Worm (Caenorhabditis elegans) whole organism, mixed stage, embryonic: ENCODE data around the gene E04F6.4.
A peak's percentile ranks its signal among the peaks of the same experiment; 100 is the strongest.

Source experiments
- M03D4.4 ChIP-seq: sonication (generic microtip); optimal IDR thresholded peaks from 2 replicates; lab custom pipeline; 2017; ENCODE audit warnings: mild to moderate bottlenecking, missing genetic modification characterization, missing compliant biosample characterization
- bed-3 ChIP-seq: fragments of 200-800 bp; sonication (Bioruptor generic); optimal IDR thresholded peaks from 3 replicates; lab custom pipeline; 2018; ENCODE audit warnings: mild to moderate bottlenecking, missing genetic modification characterization, moderate library complexity, missing compliant biosample characterization
- blmp-1 ChIP-seq: fragments of 150-350 bp; optimal IDR thresholded peaks from 2 replicates; lab custom pipeline; 2014; ENCODE audit warnings: missing biosample characterization, missing genetic modification characterization
- ceh-39 ChIP-seq: fragments of 150-350 bp; optimal IDR thresholded peaks from 2 replicates; lab custom pipeline; 2014; ENCODE audit warnings: missing biosample characterization, missing genetic modification characterization
- ceh-43 ChIP-seq: fragments of 200-800 bp; sonication (Bioruptor generic); optimal IDR thresholded peaks from 2 replicates; lab custom pipeline; 2018; ENCODE audit warnings: mild to moderate bottlenecking, missing genetic modification characterization, moderate library complexity, missing compliant biosample characterization
- ceh-83 ChIP-seq: fragments of 200-800 bp; sonication (Bioruptor generic); optimal IDR thresholded peaks from 2 replicates; lab custom pipeline; 2018; ENCODE audit warnings: mild to moderate bottlenecking, missing genetic modification characterization, missing compliant biosample characterization
- ces-1 ChIP-seq: fragments of 150-350 bp; optimal IDR thresholded peaks from 2 replicates; lab custom pipeline; 2014; ENCODE audit warnings: missing biosample characterization, missing genetic modification reagents, missing genetic modification characterization
- cnd-1 ChIP-seq: fragments of 200-800 bp; sonication (Bioruptor generic); optimal IDR thresholded peaks from 2 replicates; lab custom pipeline; 2018; ENCODE audit warnings: mild to moderate bottlenecking, missing genetic modification characterization, missing compliant biosample characterization
- drap-1 ChIP-seq: fragments of 200-800 bp; sonication (Bioruptor generic); optimal IDR thresholded peaks from 3 replicates; lab custom pipeline; 2018; ENCODE audit warnings: mild to moderate bottlenecking, missing genetic modification characterization, missing compliant biosample characterization
- elt-1 ChIP-seq: sonication (generic microtip); optimal IDR thresholded peaks from 2 replicates; lab custom pipeline; 2017; ENCODE audit warnings: missing genetic modification characterization, mild to moderate bottlenecking, missing compliant biosample characterization, antibody characterized with exemption, moderate library complexity, borderline replicate concordance; ENCODE audit not compliant: insufficient read depth
- elt-3 ChIP-seq: fragments of 150-350 bp; optimal IDR thresholded peaks from 2 replicates; lab custom pipeline; 2014; ENCODE audit warnings: missing biosample characterization, missing genetic modification characterization
- flh-1 ChIP-seq: fragments of 200-800 bp; sonication (Bioruptor generic); optimal IDR thresholded peaks from 2 replicates; lab custom pipeline; 2018; ENCODE audit warnings: mild to moderate bottlenecking, missing genetic modification characterization, moderate library complexity, missing compliant biosample characterization
- ham-2 ChIP-seq: fragments of 200-800 bp; sonication (Bioruptor generic); optimal IDR thresholded peaks from 2 replicates; lab custom pipeline; 2018; ENCODE audit warnings: mild to moderate bottlenecking, missing genetic modification characterization, missing compliant biosample characterization
- hlh-1 ChIP-seq: fragments of 150-350 bp; optimal IDR thresholded peaks from 2 replicates; lab custom pipeline; 2014; ENCODE audit warnings: missing biosample characterization, missing genetic modification reagents, missing genetic modification characterization
- lin-13 ChIP-seq: fragments of 150-350 bp; optimal IDR thresholded peaks from 2 replicates; lab custom pipeline; 2014; ENCODE audit warnings: missing biosample characterization, missing genetic modification characterization
- lin-32 ChIP-seq: fragments of 200-800 bp; sonication (Bioruptor generic); optimal IDR thresholded peaks from 2 replicates; lab custom pipeline; 2018; ENCODE audit warnings: mild to moderate bottlenecking, missing genetic modification characterization, missing compliant biosample characterization
- lsy-2 ChIP-seq: fragments of 150-350 bp; optimal IDR thresholded peaks from 2 replicates; lab custom pipeline; 2014; ENCODE audit warnings: missing biosample characterization, missing genetic modification characterization
- mab-5 ChIP-seq: fragments of 150-350 bp; optimal IDR thresholded peaks from 2 replicates; lab custom pipeline; 2014; ENCODE audit warnings: missing biosample characterization, missing genetic modification characterization
- mep-1 ChIP-seq: fragments of 150-350 bp; optimal IDR thresholded peaks from 2 replicates; lab custom pipeline; 2017; ENCODE audit warnings: missing biosample characterization, missing genetic modification reagents, missing genetic modification characterization, inconsistent platforms
- mls-2 ChIP-seq: sonication (generic microtip); optimal IDR thresholded peaks from 2 replicates; lab custom pipeline; 2016; ENCODE audit warnings: mild to moderate bottlenecking, missing genetic modification characterization, moderate library complexity, missing compliant biosample characterization
- nhr-12 ChIP-seq: fragments of 150-350 bp; optimal IDR thresholded peaks from 2 replicates; lab custom pipeline; 2014; ENCODE audit warnings: missing biosample characterization, missing genetic modification characterization
- nhr-2 ChIP-seq: fragments of 150-350 bp; optimal IDR thresholded peaks from 2 replicates; lab custom pipeline; 2014; ENCODE audit warnings: missing biosample characterization, missing genetic modification characterization
- nhr-237 ChIP-seq: fragments of 150-350 bp; optimal IDR thresholded peaks from 2 replicates; lab custom pipeline; 2014; ENCODE audit warnings: missing biosample characterization, missing genetic modification characterization
- nhr-28 ChIP-seq: fragments of 150-350 bp; optimal IDR thresholded peaks from 2 replicates; lab custom pipeline; 2014; ENCODE audit warnings: missing biosample characterization, missing genetic modification characterization
- nhr-76 ChIP-seq: sonication (generic microtip); optimal IDR thresholded peaks from 2 replicates; lab custom pipeline; 2017; ENCODE audit warnings: missing biosample characterization, missing genetic modification characterization
- pha-4 ChIP-seq: fragments of 150-350 bp; optimal IDR thresholded peaks from 2 replicates; lab custom pipeline; 2018; ENCODE audit warnings: missing biosample characterization, missing genetic modification reagents, missing genetic modification characterization
- sem-2 ChIP-seq: fragments of 200-800 bp; sonication (Bioruptor generic); optimal IDR thresholded peaks from 2 replicates; lab custom pipeline; 2018; ENCODE audit warnings: mild to moderate bottlenecking, missing genetic modification characterization, missing compliant biosample characterization
- snpc-4 ChIP-seq: fragments of 150-350 bp; optimal IDR thresholded peaks from 2 replicates; lab custom pipeline; 2014; ENCODE audit warnings: missing biosample characterization, missing genetic modification characterization
- sptf-1 ChIP-seq: sonication (generic microtip); optimal IDR thresholded peaks from 2 replicates; lab custom pipeline; 2017; ENCODE audit warnings: mild to moderate bottlenecking, missing genetic modification characterization, moderate library complexity, missing compliant biosample characterization
- tbx-8 ChIP-seq: fragments of 200-800 bp; sonication (Bioruptor generic); optimal IDR thresholded peaks from 2 replicates; lab custom pipeline; 2018; ENCODE audit warnings: mild to moderate bottlenecking, missing genetic modification characterization, moderate library complexity, missing compliant biosample characterization
- unc-120 ChIP-seq: sonication (generic microtip); optimal IDR thresholded peaks from 2 replicates; lab custom pipeline; 2017; ENCODE audit warnings: missing genetic modification characterization, missing compliant biosample characterization; ENCODE audit not compliant: poor library complexity, severe bottlenecking
- unc-39 ChIP-seq: fragments of 150-350 bp; optimal IDR thresholded peaks from 2 replicates; lab custom pipeline; 2014; ENCODE audit warnings: missing biosample characterization, missing genetic modification characterization
- unc-62 ChIP-seq: fragments of 150-350 bp; optimal IDR thresholded peaks from 2 replicates; lab custom pipeline; 2014; ENCODE audit warnings: missing biosample characterization, missing genetic modification reagents, missing genetic modification characterization
- zip-8 ChIP-seq: fragments of 150-350 bp; optimal IDR thresholded peaks from 2 replicates; lab custom pipeline; 2014; ENCODE audit warnings: missing biosample characterization, missing genetic modification characterization
- ztf-11 ChIP-seq: fragments of 150-350 bp; optimal IDR thresholded peaks from 2 replicates; lab custom pipeline; 2014; ENCODE audit warnings: missing biosample characterization, missing genetic modification characterization

E04F6.4 gene

ce11 chrII:7151969-7152631, 37.1 kb upstream of the E04F6.4 start, which contains the start of gene fust-1:
fust-1 (plus strand) TSS chrII:7152581.
- TF ChIP-seq hlh-1 (tag; lab: Kevin White, UChicago) (peak; percentile 43), sptf-1 (tag; lab: Kevin White, UChicago) (peak; percentile 87), elt-1 (tag; lab: Kevin White, UChicago) (no peak), tbx-8 (GFP tag; lab: Kevin White, UChicago) (peak; percentile 19), nhr-12 (peak; percentile 36), zip-8 (tag; lab: Kevin White, UChicago) (no peak), bed-3 (GFP tag; lab: Kevin White, UChicago) (peak; percentile 32), mep-1 (tag; lab: Kevin White, UChicago) (peak; percentile 98), cnd-1 (tag; lab: Kevin White, UChicago) (peak; percentile 71), unc-62 (GFP tag; lab: Kevin White, UChicago) (peak; percentile 14), unc-39 (no peak), sem-2 (peak; percentile 52), ham-2 (GFP tag; lab: Kevin White, UChicago) (no peak), M03D4.4 (tag; lab: Kevin White, UChicago) (peak; percentile 74), lsy-2 (peak; percentile 93), nhr-2 (tag; lab: Kevin White, UChicago) (peak; percentile 66), ceh-39 (tag; lab: Kevin White, UChicago) (peak; percentile 48), elt-3 (peak; percentile 31), nhr-237 (tag; lab: Kevin White, UChicago) (peak; percentile 92), ces-1 (GFP tag; lab: Kevin White, UChicago) (peak; percentile 74), unc-120 (tag; lab: Kevin White, UChicago) (peak; percentile 37), blmp-1 (tag; lab: Kevin White, UChicago) (peak; percentile 32), pha-4 (tag; lab: Kevin White, UChicago) (peak; percentile 97), nhr-28 (tag; lab: Kevin White, UChicago) (no peak), ceh-43 (GFP tag; lab: Kevin White, UChicago) (peak; percentile 68), ceh-83 (GFP tag; lab: Kevin White, UChicago) (peak; percentile 42), mls-2 (tag; lab: Kevin White, UChicago) (peak; percentile 82), lin-13 (tag; lab: Kevin White, UChicago) (peak; percentile 94), drap-1 (GFP tag; lab: Kevin White, UChicago) (peak; percentile 75), mab-5 (no peak), snpc-4 (tag; lab: Kevin White, UChicago) (no peak), lin-32 (GFP tag; lab: Kevin White, UChicago) (peak; percentile 20), ztf-11 (tag; lab: Kevin White, UChicago) (peak; percentile 32)

ce11 chrII:7153095-7153494, 36.1 kb upstream of the E04F6.4 start:
- peak; percentile 1 for TF ChIP-seq sptf-1 (tag; lab: Kevin White, UChicago)

- TF ChIP-seq flh-1 (GFP tag; lab: Kevin White, UChicago) (no peak), lsy-2 (no peak), unc-120 (tag; lab: Kevin White, UChicago) (no peak), lin-13 (tag; lab: Kevin White, UChicago) (no peak), zip-8 (tag; lab: Kevin White, UChicago) (no peak), nhr-28 (tag; lab: Kevin White, UChicago) (no peak), snpc-4 (tag; lab: Kevin White, UChicago) (no peak), nhr-76 (tag; lab: Kevin White, UChicago) (no peak), cnd-1 (tag; lab: Kevin White, UChicago) (no peak), mab-5 (no peak), unc-62 (GFP tag; lab: Kevin White, UChicago) (no peak), pha-4 (tag; lab: Kevin White, UChicago) (no peak)
These were observed 34.5 kb upstream of the E04F6.4 start for ce11 chrII:7154711-7155110.
